Worm (Caenorhabditis elegans) whole organism, young adult: ENCODE measurements around the gene magu-2.
"Not testable (repeated sequence)": the region's sequence is repeated elsewhere in the genome, so short reads cannot be mapped to it uniquely, and the experiment has no call there.

Source experiments
- B0019.2 ChIP-seq: fragments of 200-800 bp; sonication (Bioruptor generic); conservative IDR thresholded peaks from 2 replicates; pipeline ENCODE4 v1.3.6; 2022; ENCODE audit warnings: missing genetic modification reagents, missing genetic modification characterization, missing compliant biosample characterization
- C17E4.6 ChIP-seq: fragments of 200-800 bp; sonication (Bioruptor generic); IDR thresholded peaks from 2 replicates; pipeline ENCODE4 v1.3.6; 2022; ENCODE audit warnings: missing genetic modification reagents, missing genetic modification characterization, missing compliant biosample characterization
- F57A8.1 ChIP-seq: fragments of 200-800 bp; sonication (Bioruptor generic); optimal IDR thresholded peaks from 2 replicates; lab custom pipeline; 2018; ENCODE audit warnings: mild to moderate bottlenecking, missing genetic modification characterization, moderate library complexity, missing compliant biosample characterization
- K12H6.12 ChIP-seq: fragments of 200-800 bp; sonication (Bioruptor generic); optimal IDR thresholded peaks from 2 replicates; lab custom pipeline; 2018; ENCODE audit warnings: mild to moderate bottlenecking, missing genetic modification characterization, missing compliant biosample characterization
- Y53F4B.3 ChIP-seq: fragments of 200-800 bp; sonication (Bioruptor generic); IDR thresholded peaks from 2 replicates; pipeline ENCODE4 v1.3.6; 2022; ENCODE audit warnings: missing genetic modification reagents, missing genetic modification characterization, missing compliant biosample characterization
- Y95B8A.8 ChIP-seq: fragments of 200-800 bp; sonication (Bioruptor generic); IDR thresholded peaks from 2 replicates; pipeline ENCODE4 v1.3.6; 2022; ENCODE audit warnings: missing genetic modification reagents, missing genetic modification characterization, missing compliant biosample characterization
- akir-1 ChIP-seq: fragments of 200-800 bp; sonication (Bioruptor generic); optimal IDR thresholded peaks from 2 replicates; lab custom pipeline; 2018; ENCODE audit warnings: mild to moderate bottlenecking, missing genetic modification characterization, moderate library complexity, missing compliant biosample characterization
- ama-1 ChIP-seq, 3 experiments: fragments of 150-350 bp in 1 of 3; sonication (generic microtip) in 2 of 3; optimal IDR thresholded peaks; 2 replicates each; lab custom pipeline; 2014 to 2018; ENCODE audit warnings: missing biosample characterization in 2 of 3, missing genetic modification characterization in 2 of 3, missing genetic modification reagents in 2 of 3
- atf-7 ChIP-seq: sonication (generic microtip); optimal IDR thresholded peaks from 2 replicates; lab custom pipeline; 2017; ENCODE audit warnings: mild to moderate bottlenecking, missing genetic modification characterization, missing compliant biosample characterization
- bed-1 ChIP-seq: fragments of 200-800 bp; sonication (Bioruptor generic); IDR thresholded peaks from 2 replicates; pipeline ENCODE4 v1.3.6; 2022; ENCODE audit warnings: missing genetic modification reagents, missing genetic modification characterization, missing compliant biosample characterization
- cebp-1 ChIP-seq, 2 experiments: fragments of 200-800 bp in 1 of 2; sonication (Bioruptor generic) in 1 of 2; sonication (generic microtip) in 1 of 2; IDR thresholded peaks in 1 of 2; optimal IDR thresholded peaks in 1 of 2; 2 replicates each; pipeline versions ENCODE4 v1.3.6 to Lab custom; 2017 to 2022; ENCODE audit warnings: missing compliant biosample characterization in 2 of 2, missing genetic modification characterization in 2 of 2, mild to moderate bottlenecking in 1 of 2, missing genetic modification reagents in 1 of 2, moderate library complexity in 1 of 2
- ceh-27 ChIP-seq: fragments of 200-800 bp; sonication (Bioruptor generic); optimal IDR thresholded peaks from 2 replicates; lab custom pipeline; 2018; ENCODE audit warnings: mild to moderate bottlenecking, missing genetic modification characterization, moderate library complexity, missing compliant biosample characterization
- chd-7 ChIP-seq: sonication (generic microtip); optimal IDR thresholded peaks from 2 replicates; lab custom pipeline; 2016; ENCODE audit warnings: mild to moderate bottlenecking, missing genetic modification characterization, moderate library complexity, missing compliant biosample characterization
- egrh-3 ChIP-seq: fragments of 200-800 bp; sonication (Bioruptor generic); IDR thresholded peaks from 2 replicates; pipeline ENCODE4 v1.3.6; 2022; ENCODE audit warnings: missing genetic modification reagents, missing genetic modification characterization, missing compliant biosample characterization
- ekl-4 ChIP-seq: fragments of 200-800 bp; sonication (Bioruptor generic); IDR thresholded peaks from 2 replicates; pipeline ENCODE4 v1.3.6; 2022; ENCODE audit warnings: missing genetic modification reagents, missing genetic modification characterization, missing compliant biosample characterization
- him-1 ChIP-seq: sonication (generic microtip); optimal IDR thresholded peaks from 2 replicates; lab custom pipeline; 2016; ENCODE audit warnings: missing genotype, missing genetic modification reagents, missing genetic modification characterization, missing compliant biosample characterization
- hlh-26 ChIP-seq: fragments of 200-800 bp; sonication (Bioruptor generic); conservative IDR thresholded peaks from 2 replicates; pipeline ENCODE4 v1.3.6; 2022; ENCODE audit warnings: missing genetic modification reagents, missing genetic modification characterization, missing compliant biosample characterization
- lag-1 ChIP-seq: fragments of 200-800 bp; sonication (Bioruptor generic); IDR thresholded peaks from 2 replicates; pipeline ENCODE4 v1.3.6; 2022; ENCODE audit warnings: missing genetic modification reagents, missing genetic modification characterization, missing compliant biosample characterization
- lin-40 ChIP-seq: sonication (generic microtip); optimal IDR thresholded peaks from 2 replicates; lab custom pipeline; 2016; ENCODE audit warnings: missing genetic modification characterization, mild to moderate bottlenecking, missing compliant biosample characterization, missing genotype, missing genetic modification reagents
- madf-10 ChIP-seq: sonication (generic microtip); optimal IDR thresholded peaks from 2 replicates; lab custom pipeline; 2016; ENCODE audit warnings: mild to moderate bottlenecking, missing genetic modification characterization, missing compliant biosample characterization
- madf-3 ChIP-seq: fragments of 200-800 bp; sonication (Bioruptor generic); IDR thresholded peaks from 2 replicates; pipeline ENCODE4 v1.3.6; 2022; ENCODE audit warnings: missing genetic modification reagents, missing genetic modification characterization, missing compliant biosample characterization
- nfya-1 ChIP-seq: sonication (generic microtip); optimal IDR thresholded peaks from 2 replicates; lab custom pipeline; 2017; ENCODE audit warnings: antibody characterized with exemption, missing compliant biosample characterization, missing genetic modification characterization, borderline replicate concordance; ENCODE audit not compliant: insufficient read depth
- nhr-179 ChIP-seq: sonication (generic microtip); optimal IDR thresholded peaks from 2 replicates; lab custom pipeline; 2016; ENCODE audit warnings: mild to moderate bottlenecking, missing genetic modification characterization, missing compliant biosample characterization
- nhr-90 ChIP-seq: sonication (generic microtip); optimal IDR thresholded peaks from 2 replicates; lab custom pipeline; 2016; ENCODE audit warnings: missing genotype, mild to moderate bottlenecking, missing genetic modification characterization, missing compliant biosample characterization
- snpc-3.4 ChIP-seq: sonication (generic microtip); optimal IDR thresholded peaks from 2 replicates; lab custom pipeline; 2017; ENCODE audit warnings: missing genetic modification characterization, mild to moderate bottlenecking, missing compliant biosample characterization, antibody characterized with exemption, moderate library complexity, missing genotype, missing genetic modification reagents
- sptf-2 ChIP-seq: fragments of 200-800 bp; sonication (Bioruptor generic); optimal IDR thresholded peaks from 2 replicates; lab custom pipeline; 2018; ENCODE audit warnings: mild to moderate bottlenecking, missing genetic modification characterization, missing compliant biosample characterization
- tbx-9 ChIP-seq: sonication (generic microtip); optimal IDR thresholded peaks from 2 replicates; lab custom pipeline; 2016; ENCODE audit warnings: borderline replicate concordance, missing genetic modification characterization, inconsistent platforms, missing compliant biosample characterization
- tlf-1 ChIP-seq: fragments of 200-800 bp; sonication (Bioruptor generic); optimal IDR thresholded peaks from 2 replicates; lab custom pipeline; 2018; ENCODE audit warnings: mild to moderate bottlenecking, missing genetic modification characterization, missing compliant biosample characterization
- zfh-2 ChIP-seq: fragments of 200-800 bp; sonication (Bioruptor generic); conservative IDR thresholded peaks from 2 replicates; pipeline ENCODE4 v1.3.6; 2022; ENCODE audit warnings: missing genetic modification reagents, missing genetic modification characterization, missing compliant biosample characterization
- ztf-18 ChIP-seq: sonication (generic microtip); optimal IDR thresholded peaks from 2 replicates; lab custom pipeline; 2016; ENCODE audit warnings: missing genotype, mild to moderate bottlenecking, missing genetic modification characterization, missing compliant biosample characterization
- ztf-25 ChIP-seq: fragments of 200-800 bp; sonication (Bioruptor generic); IDR thresholded peaks from 2 replicates; pipeline ENCODE4 v1.3.6; 2022; ENCODE audit warnings: missing genetic modification reagents, missing genetic modification characterization, missing compliant biosample characterization
- ztf-28 ChIP-seq: fragments of 200-800 bp; sonication (Bioruptor generic); IDR thresholded peaks from 2 replicates; pipeline ENCODE4 v1.3.6; 2022; ENCODE audit warnings: missing genetic modification reagents, missing genetic modification characterization, missing compliant biosample characterization

The magu-2 gene

ce11 chrV:8800978-8801559, at the start of gene magu-2:
magu-2 (minus strand) TSS chrV:8801028.
- TF ChIP-seq ceh-27 (GFP tag; lab: Kevin White, UChicago), result peak; percentile 16
- TF ChIP-seq nhr-179 (tag; lab: Kevin White, UChicago), result no peak
- TF ChIP-seq snpc-3.4 (tag; lab: Kevin White, UChicago), result no peak

- not testable (repeated sequence) for TF ChIP-seq atf-7 (tag; lab: Kevin White, UChicago); zfh-2 (GFP tag; lab: Robert Waterston, UW); nfya-1
Measured at ce11 chrV:8835311-8835710, 34.5 kb upstream of the magu-2 start, which contains the start of gene F07B7.7. F07B7.7 (plus strand) TSS chrV:8835611.

- TF ChIP-seq hlh-26 (GFP tag; lab: Robert Waterston, UW); lin-40 (tag; lab: Kevin White, UChicago); C17E4.6 (GFP tag; lab: Robert Waterston, UW): not testable (repeated sequence)
Measured at ce11 chrV:8819855-8820254, 19.0 kb upstream of the magu-2 start, which contains the start of gene rpm-1. rpm-1 (minus strand) TSS chrV:8819955.

ce11 chrV:8805047-8805446, 4.2 kb upstream of the magu-2 start:
- TF ChIP-seq him-1 (tag; lab: Kevin White, UChicago), result no peak
- TF ChIP-seq zfh-2 (GFP tag; lab: Robert Waterston, UW), result no peak
- TF ChIP-seq atf-7 (tag; lab: Kevin White, UChicago), result no peak
- no peak for TF ChIP-seq cebp-1 (GFP tag; IDR thresholded peaks at IDR 0.05; lab: Robert Waterston, UW)
- no peak for TF ChIP-seq cebp-1 (tag; optimal IDR thresholded peaks at IDR 0.05; lab: Kevin White, UChicago)
- TF ChIP-seq ama-1 (optimal IDR thresholded peaks at IDR 0.05; lab: Kevin White, UChicago), result no peak
- TF ChIP-seq ama-1 (GFP tag; optimal IDR thresholded peaks at IDR 0.05; lab: Kevin White, UChicago), result no peak
- TF ChIP-seq madf-3 (GFP tag; lab: Robert Waterston, UW), result no peak
- TF ChIP-seq C17E4.6 (GFP tag; lab: Robert Waterston, UW), result no peak
- no peak for TF ChIP-seq chd-7 (tag; lab: Kevin White, UChicago)
- no peak for TF ChIP-seq egrh-3 (GFP tag; lab: Robert Waterston, UW)
- TF ChIP-seq ztf-28 (GFP tag; lab: Robert Waterston, UW), result no peak
- no peak for TF ChIP-seq ztf-18
- no peak for TF ChIP-seq akir-1
- TF ChIP-seq ztf-25 (GFP tag; lab: Robert Waterston, UW), result no peak
- TF ChIP-seq tbx-9, result no peak
- TF ChIP-seq F57A8.1 (GFP tag; lab: Kevin White, UChicago), result no peak
- TF ChIP-seq B0019.2 (GFP tag; lab: Robert Waterston, UW), result no peak
- no peak for TF ChIP-seq ekl-4 (GFP tag; lab: Robert Waterston, UW)
- no peak for TF ChIP-seq Y95B8A.8 (GFP tag; lab: Robert Waterston, UW)
- no peak for TF ChIP-seq tlf-1 (GFP tag; lab: Kevin White, UChicago)

- TF ChIP-seq Y53F4B.3 (GFP tag; lab: Robert Waterston, UW), result no peak
- no peak for TF ChIP-seq C17E4.6 (GFP tag; lab: Robert Waterston, UW)
- no peak for TF ChIP-seq bed-1
- no peak for TF ChIP-seq lag-1 (GFP tag; lab: Robert Waterston, UW)
- no peak for TF ChIP-seq nhr-90 (tag; lab: Kevin White, UChicago)
- no peak for TF ChIP-seq sptf-2 (GFP tag; lab: Kevin White, UChicago)
- TF ChIP-seq K12H6.12, result peak; percentile 32
- TF ChIP-seq madf-10 (tag; lab: Kevin White, UChicago), result no peak
Measured at ce11 chrV:8802252-8802651, 1.4 kb upstream of the magu-2 start.
